Fruit fly (Drosophila melanogaster) whole organism, prepupa: ENCODE results near the gene CG34039.

Experiments used
- CG11762 ChIP-seq: fragments of 200-800 bp; sonication (Bioruptor generic); optimal IDR thresholded peaks from 3 replicates; lab custom pipeline; 2016; ENCODE audit warnings: missing biosample characterization, missing genetic modification characterization; ENCODE audit not compliant: insufficient read depth
- CG15336 ChIP-seq: fragments of 200-800 bp; sonication (Bioruptor generic); IDR thresholded peaks from 2 replicates; pipeline ENCODE4 v1.3.6; 2022; ENCODE audit warnings: missing biosample characterization, missing genetic modification characterization
- Sox102F ChIP-seq: fragments of 200-800 bp; sonication (Bioruptor generic); optimal IDR thresholded peaks from 2 replicates; lab custom pipeline; 2016; ENCODE audit warnings: missing biosample characterization, mild to moderate bottlenecking, missing genetic modification characterization

DNA sequence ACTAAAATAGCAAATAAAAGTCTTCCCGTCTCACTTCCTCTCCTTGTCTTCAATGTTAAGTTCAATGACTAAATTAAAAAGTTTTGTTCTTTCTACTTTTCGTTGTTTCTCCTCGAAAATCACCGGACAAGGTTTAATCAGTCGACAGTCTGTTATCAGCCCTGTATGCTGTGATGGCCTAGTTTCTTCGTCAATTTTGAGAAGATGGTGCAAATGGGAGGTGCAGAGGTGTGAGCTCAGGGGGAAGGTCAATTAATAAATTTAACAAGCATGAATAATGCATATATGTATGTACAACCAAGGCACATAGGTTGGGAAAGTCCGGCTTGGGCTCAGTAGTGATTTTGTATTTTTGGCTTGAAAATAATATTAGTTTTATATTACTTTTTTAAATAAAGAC lies 1.8 kb upstream of the CG34039 start:
- TF ChIP-seq CG15336 (GFP tag; lab: Robert Waterston, UW) = no peak
- TF ChIP-seq CG11762 (GFP tag; lab: Kevin White, UChicago) = no peak
- TF ChIP-seq Sox102F (GFP tag; lab: Kevin White, UChicago) = no peak
